Worm (Caenorhabditis elegans): ENCODE measurements around the gene ZK892.3.

- TF ChIP-seq mls-2 (tag; optimal IDR thresholded peaks at IDR 0.05): no peak
- no peak for TF ChIP-seq elt-3 (tag; optimal IDR thresholded peaks at IDR 0.05)
- TF ChIP-seq ztf-11 (tag; optimal IDR thresholded peaks at IDR 0.05): no peak
- TF ChIP-seq nhr-76 (tag; optimal IDR thresholded peaks at IDR 0.05): no peak
- TF ChIP-seq ces-1 (GFP tag; optimal IDR thresholded peaks at IDR 0.05): no peak
- no peak for TF ChIP-seq pha-4 (tag; optimal IDR thresholded peaks at IDR 0.05)
- no peak for TF ChIP-seq elt-1 (tag; optimal IDR thresholded peaks at IDR 0.05; ENCODE audit: borderline replicate concordance, insufficient read depth)
- TF ChIP-seq unc-39 (tag; optimal IDR thresholded peaks at IDR 0.05): no peak
- no peak for TF ChIP-seq nhr-237 (tag; optimal IDR thresholded peaks at IDR 0.05)
- TF ChIP-seq lin-13 (tag; optimal IDR thresholded peaks at IDR 0.05): no peak
- TF ChIP-seq unc-120 (tag; optimal IDR thresholded peaks at IDR 0.05; ENCODE audit: poor library complexity, severe bottlenecking): no peak
- no peak for TF ChIP-seq nhr-12 (tag; optimal IDR thresholded peaks at IDR 0.05)
Observed at ce11 chrII:10021749-10022148, 20.1 kb downstream of the ZK892.3 start.

All from whole organism, mixed stage, embryonic.